Worm (Caenorhabditis elegans) whole organism, L4/young adult: ENCODE data around the gene asp-2.

Experiments used
- W03F9.2 ChIP-seq: fragments of 150-350 bp; optimal IDR thresholded peaks from 2 replicates; lab custom pipeline; 2014; ENCODE audit warnings: missing biosample characterization, missing genetic modification characterization
- dao-5 ChIP-seq: sonication (generic microtip); optimal IDR thresholded peaks from 2 replicates; lab custom pipeline; 2016; ENCODE audit warnings: missing genotype, missing genetic modification characterization, moderate library complexity, missing compliant biosample characterization
- him-1 ChIP-seq: sonication (generic microtip); optimal IDR thresholded peaks from 2 replicates; lab custom pipeline; 2016; ENCODE audit warnings: missing genotype, missing genetic modification reagents, missing genetic modification characterization, missing compliant biosample characterization

DNA sequence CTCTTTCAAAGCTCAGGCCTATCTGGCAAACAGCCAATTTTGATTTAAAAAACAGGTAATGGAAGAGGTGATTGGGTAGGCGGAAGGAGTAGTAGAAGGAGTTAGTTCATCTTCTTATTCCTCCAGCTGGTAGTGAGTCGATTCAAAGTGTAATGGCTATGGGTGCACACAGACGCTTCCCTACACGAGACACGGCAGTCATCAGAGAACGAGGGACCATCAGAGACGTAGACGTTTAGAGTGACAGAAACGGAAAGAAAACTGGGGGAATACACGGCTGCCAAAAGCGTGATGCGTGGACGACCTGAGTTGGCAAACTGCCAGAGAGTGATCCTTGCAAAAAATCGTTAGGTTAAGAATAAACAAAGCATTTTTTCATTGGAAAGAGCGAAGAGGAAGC lies 44.5 kb downstream of the asp-2 start:
- TF ChIP-seq dao-5 (tag; lab: Kevin White, UChicago) = no peak
- no peak for TF ChIP-seq W03F9.2 (tag; lab: Kevin White, UChicago)
- no peak for TF ChIP-seq him-1 (tag; lab: Kevin White, UChicago)
